Worm (Caenorhabditis elegans): Measurements from ENCODE around the gene pals-21.

ce11 chrIII:1340240-1340639 lies 40.2 kb downstream of the pals-21 start, which contains the start of gene fbxa-5:
- TF ChIP-seq snpc-4 (tag; optimal IDR thresholded peaks at IDR 0.05) = no peak
- TF ChIP-seq elt-3 (tag; optimal IDR thresholded peaks at IDR 0.05) = no peak
- TF ChIP-seq lsy-2 (tag; optimal IDR thresholded peaks at IDR 0.05) = no peak
- TF ChIP-seq lin-13 (GFP tag; optimal IDR thresholded peaks at IDR 0.05) = no peak
- no peak for TF ChIP-seq nhr-6 (tag; optimal IDR thresholded peaks at IDR 0.05)
- TF ChIP-seq Y55F3AM.14 (GFP tag; optimal IDR thresholded peaks at IDR 0.05) = no peak
- TF ChIP-seq ceh-16 (tag; optimal IDR thresholded peaks at IDR 0.05) = no peak
- TF ChIP-seq skn-1 (tag; optimal IDR thresholded peaks at IDR 0.05) = no peak
- TF ChIP-seq lin-11 (tag; optimal IDR thresholded peaks at IDR 0.05) = no peak
- no peak for TF ChIP-seq ama-1 (optimal IDR thresholded peaks at IDR 0.05)
